Worm (Caenorhabditis elegans): ENCODE data around the gene bath-29.

bath-29 gene

DNA sequence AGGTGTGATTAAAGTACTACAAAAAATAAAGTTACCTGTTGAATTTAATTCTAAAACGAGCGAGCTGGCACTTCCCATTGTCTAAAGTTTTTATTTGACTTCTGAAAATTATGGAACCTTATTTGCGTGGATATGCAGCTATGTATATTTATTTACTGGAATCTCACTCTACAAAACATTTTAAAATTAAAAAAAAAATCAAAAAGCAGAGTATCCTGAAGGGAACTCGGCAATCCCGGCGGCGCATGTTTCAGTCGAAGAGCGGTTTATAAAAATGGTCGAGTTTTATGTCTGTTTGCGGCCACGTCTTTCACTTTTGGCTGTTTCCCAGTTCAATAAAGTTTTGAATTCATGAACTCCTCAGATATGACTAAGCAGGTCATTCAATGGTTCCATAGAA is 11.3 kb upstream of the bath-29 start, which contains the start of gene F14D2.19:
TSS of gene F14D2.19 (minus strand) at position 101 of the 400 bp plus-strand sequence.
- TF ChIP-seq elt-3 (tag; optimal IDR thresholded peaks at IDR 0.05) = no peak
- TF ChIP-seq lin-13 (tag; optimal IDR thresholded peaks at IDR 0.05) = no peak
- no peak for TF ChIP-seq cnd-1 (tag; optimal IDR thresholded peaks at IDR 0.05)
- no peak for TF ChIP-seq snpc-4 (tag; optimal IDR thresholded peaks at IDR 0.05)
- no peak for TF ChIP-seq ham-2 (GFP tag; optimal IDR thresholded peaks at IDR 0.05)
- TF ChIP-seq elt-1 (tag; optimal IDR thresholded peaks at IDR 0.05; ENCODE audit: borderline replicate concordance, insufficient read depth) = no peak
- no peak for TF ChIP-seq lin-32 (GFP tag; optimal IDR thresholded peaks at IDR 0.05)
- no peak for TF ChIP-seq unc-120 (tag; optimal IDR thresholded peaks at IDR 0.05; ENCODE audit: poor library complexity, severe bottlenecking)
- TF ChIP-seq flh-1 (GFP tag; optimal IDR thresholded peaks at IDR 0.05) = no peak
- no peak for TF ChIP-seq M03D4.4 (tag; optimal IDR thresholded peaks at IDR 0.05)
- no peak for TF ChIP-seq hlh-1 (tag; optimal IDR thresholded peaks at IDR 0.05)
- no peak for TF ChIP-seq drap-1 (GFP tag; optimal IDR thresholded peaks at IDR 0.05)
- no peak for TF ChIP-seq nhr-237 (tag; optimal IDR thresholded peaks at IDR 0.05)
- no peak for TF ChIP-seq ztf-11 (tag; optimal IDR thresholded peaks at IDR 0.05)
- no peak for TF ChIP-seq nhr-2 (tag; optimal IDR thresholded peaks at IDR 0.05)
- no peak for TF ChIP-seq mls-2 (tag; optimal IDR thresholded peaks at IDR 0.05)
- no peak for TF ChIP-seq ceh-39 (tag; optimal IDR thresholded peaks at IDR 0.05)
- TF ChIP-seq mep-1 (tag; optimal IDR thresholded peaks at IDR 0.05) = no peak
- no peak for TF ChIP-seq blmp-1 (tag; optimal IDR thresholded peaks at IDR 0.05)
- no peak for TF ChIP-seq mab-5 (tag; optimal IDR thresholded peaks at IDR 0.05)

DNA sequence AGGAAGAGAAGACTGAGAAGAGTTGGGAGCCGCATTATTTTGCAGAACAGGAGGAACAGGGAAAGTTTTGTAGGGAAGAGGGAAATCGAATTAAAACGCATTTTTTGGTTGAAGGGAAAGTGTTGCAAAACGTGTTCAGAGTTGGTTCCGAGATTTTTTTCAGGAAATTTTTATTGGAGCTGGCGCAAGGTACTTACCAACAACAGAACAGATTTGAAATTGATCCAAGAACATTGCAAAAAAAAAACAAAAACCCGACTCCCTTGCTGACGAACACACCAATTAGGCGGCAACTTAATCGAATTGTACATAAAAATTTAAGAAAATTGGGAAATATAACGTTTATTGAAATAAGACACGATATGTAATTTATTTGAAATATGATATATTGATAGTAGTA is 9.8 kb upstream of the bath-29 start, which contains the start of gene F14D2.7:
TSS of gene F14D2.7 (minus strand) at position 101 of the 400 bp plus-strand sequence.
- TF ChIP-seq mab-5 (tag; optimal IDR thresholded peaks at IDR 0.05) = no peak
- no peak for TF ChIP-seq nhr-2 (tag; optimal IDR thresholded peaks at IDR 0.05)
- TF ChIP-seq elt-3 (tag; optimal IDR thresholded peaks at IDR 0.05) = no peak
- TF ChIP-seq sptf-1 (tag; optimal IDR thresholded peaks at IDR 0.05) = no peak
- TF ChIP-seq nhr-12 (tag; optimal IDR thresholded peaks at IDR 0.05) = no peak
- TF ChIP-seq blmp-1 (tag; optimal IDR thresholded peaks at IDR 0.05) = no peak
- no peak for TF ChIP-seq flh-1 (GFP tag; optimal IDR thresholded peaks at IDR 0.05)
- TF ChIP-seq unc-120 (tag; optimal IDR thresholded peaks at IDR 0.05; ENCODE audit: poor library complexity, severe bottlenecking) = no peak
- no peak for TF ChIP-seq drap-1 (GFP tag; optimal IDR thresholded peaks at IDR 0.05)
- no peak for TF ChIP-seq zip-8 (tag; optimal IDR thresholded peaks at IDR 0.05)

DNA sequence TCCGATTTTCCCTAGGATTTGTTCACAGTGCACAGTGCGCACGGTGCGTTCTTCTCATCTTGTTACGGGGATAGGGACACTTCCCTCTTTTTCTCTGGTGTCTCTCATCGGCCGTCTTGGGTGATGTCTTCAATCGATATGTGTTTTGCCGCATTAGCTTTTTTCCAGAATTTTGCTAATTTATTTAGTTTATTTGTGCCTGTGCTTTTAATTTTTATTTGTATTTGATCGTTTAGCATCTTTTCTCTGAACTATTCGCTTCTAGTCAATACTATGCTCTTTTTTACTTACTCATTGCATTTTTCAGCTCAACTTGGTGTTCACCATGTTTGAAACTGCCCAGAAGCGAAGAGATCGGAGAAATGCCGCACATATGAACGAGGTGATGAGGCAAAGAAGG is 8.1 kb upstream of the bath-29 start, which contains the start of gene F14D2.5:
TSS of gene F14D2.5 (plus strand) at position 301 of the 400 bp plus-strand sequence.
- no peak for TF ChIP-seq ceh-39 (tag; optimal IDR thresholded peaks at IDR 0.05)
- no peak for TF ChIP-seq ceh-43 (GFP tag; optimal IDR thresholded peaks at IDR 0.05)
- peak; percentile 64 for TF ChIP-seq ceh-83 (GFP tag; optimal IDR thresholded peaks at IDR 0.05)

DNA sequence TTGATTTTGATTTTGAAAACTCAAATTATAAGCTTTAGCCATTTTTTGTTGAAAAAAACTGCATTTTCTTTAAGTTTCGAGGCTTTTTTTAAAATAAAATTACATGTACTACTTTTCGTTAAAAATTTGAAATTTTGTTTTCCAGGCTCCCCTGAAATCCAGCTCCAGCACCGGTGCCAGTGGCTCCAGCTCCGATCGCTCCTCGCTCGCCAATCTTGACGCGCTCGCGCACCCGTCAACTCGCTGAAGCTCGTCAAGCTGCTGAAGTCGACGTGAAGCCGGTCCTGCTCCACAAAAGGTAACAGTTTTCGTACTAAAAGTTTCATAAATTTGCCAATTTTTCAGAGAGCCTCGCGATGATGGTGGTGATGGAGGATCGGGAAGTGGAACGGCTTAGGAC is 7.5 kb upstream of the bath-29 start:
- TF ChIP-seq ceh-83 (GFP tag; optimal IDR thresholded peaks at IDR 0.05) (no peak), unc-62 (GFP tag; optimal IDR thresholded peaks at IDR 0.05) (no peak), nhr-237 (tag; optimal IDR thresholded peaks at IDR 0.05) (no peak), elt-3 (tag; optimal IDR thresholded peaks at IDR 0.05) (no peak), nhr-2 (tag; optimal IDR thresholded peaks at IDR 0.05) (no peak), mep-1 (tag; optimal IDR thresholded peaks at IDR 0.05) (no peak)

DNA sequence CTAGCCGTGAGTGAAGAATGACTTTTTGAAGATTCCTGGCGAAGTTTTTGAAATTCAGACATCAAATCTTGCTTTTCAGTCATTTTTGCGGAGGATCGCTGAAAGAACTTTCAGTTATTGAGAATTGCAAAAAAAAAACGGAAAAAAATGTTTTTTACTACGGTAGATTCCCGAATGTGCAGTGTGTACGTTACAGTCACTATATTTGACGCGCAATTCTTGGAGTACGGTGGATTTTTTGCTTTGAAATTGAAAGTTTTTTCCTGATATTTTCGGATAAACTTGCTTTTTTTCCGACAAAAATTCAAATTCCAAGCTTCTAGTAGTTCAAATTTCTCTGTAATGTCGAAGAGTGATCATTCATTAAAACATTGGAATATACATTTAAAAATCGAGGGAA is 6.4 kb upstream of the bath-29 start, which contains the start of gene F14D2.11:
TSS of gene F14D2.11 (minus strand) at position 101 of the 400 bp plus-strand sequence.
- TF ChIP-seq elt-1 (tag; optimal IDR thresholded peaks at IDR 0.05; ENCODE audit: borderline replicate concordance, insufficient read depth) = no peak
- no peak for TF ChIP-seq drap-1 (GFP tag; optimal IDR thresholded peaks at IDR 0.05)
- TF ChIP-seq tbx-8 (GFP tag; optimal IDR thresholded peaks at IDR 0.05) = no peak
- TF ChIP-seq bed-3 (GFP tag; optimal IDR thresholded peaks at IDR 0.05) = no peak
- no peak for TF ChIP-seq lsy-2 (tag; optimal IDR thresholded peaks at IDR 0.05)
- TF ChIP-seq sem-2 (GFP tag; optimal IDR thresholded peaks at IDR 0.05) = no peak
- TF ChIP-seq sptf-1 (tag; optimal IDR thresholded peaks at IDR 0.05) = no peak
- TF ChIP-seq ceh-43 (GFP tag; optimal IDR thresholded peaks at IDR 0.05) = no peak

DNA sequence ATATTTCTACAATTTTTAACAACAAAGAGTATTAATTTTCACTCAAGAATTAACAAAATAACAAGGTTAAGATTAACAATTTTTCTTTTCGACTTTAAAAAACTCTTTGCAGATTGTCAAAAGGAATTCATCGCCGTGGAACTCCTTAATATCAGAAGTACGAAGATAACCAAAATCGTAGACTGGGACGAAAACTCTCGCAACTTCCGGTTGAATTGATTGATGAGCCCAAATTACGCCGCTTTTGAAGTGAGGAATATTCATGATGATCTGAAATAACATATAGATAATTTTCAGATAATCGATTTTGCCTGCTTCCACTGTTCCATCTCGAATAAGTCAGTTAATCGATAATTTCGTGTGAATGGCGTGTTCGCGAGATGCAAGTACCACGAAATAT is 4.6 kb upstream of the bath-29 start, which contains the start of gene F14D2.15:
TSS of gene F14D2.15 (minus strand) at position 101 of the 400 bp plus-strand sequence.
- no peak for TF ChIP-seq unc-120 (tag; optimal IDR thresholded peaks at IDR 0.05; ENCODE audit: poor library complexity, severe bottlenecking)
